Fruit fly (Drosophila melanogaster) whole organism, embryonic: ENCODE results near the gene Tet.

ENCODE experiments used
- Awh ChIP-seq: fragments of 200-800 bp; sonication (Bioruptor generic); IDR thresholded peaks from 2 replicates; pipeline ENCODE4, ENCODE4 v1.3.6; 2022; ENCODE audit warnings: missing biosample characterization, missing genetic modification characterization
- C15 ChIP-seq: fragments of 200-800 bp; sonication (Bioruptor generic); IDR thresholded peaks from 3 replicates; pipeline ENCODE4 v1.3.6; 2022; ENCODE audit warnings: missing biosample characterization, missing genetic modification characterization
- CG16779 ChIP-seq: fragments of 200-800 bp; sonication (Bioruptor generic); IDR thresholded peaks from 2 replicates; pipeline ENCODE4 v1.3.6; 2022; ENCODE audit warnings: missing biosample characterization, missing genetic modification characterization
- h ChIP-seq: fragments of >200 bp; optimal IDR thresholded peaks from 2 replicates; lab custom pipeline; 2017
- kni ChIP-seq: fragments of 200-800 bp; sonication (Bioruptor generic); optimal IDR thresholded peaks from 3 replicates; lab custom pipeline; 2017; ENCODE audit warnings: mild to moderate bottlenecking, missing biosample characterization, missing genetic modification reagents, missing genetic modification characterization
- shn ChIP-seq: fragments of 200-800 bp; sonication (Bioruptor generic); optimal IDR thresholded peaks from 3 replicates; lab custom pipeline; 2016; ENCODE audit warnings: missing biosample characterization, missing genetic modification characterization

DNA sequence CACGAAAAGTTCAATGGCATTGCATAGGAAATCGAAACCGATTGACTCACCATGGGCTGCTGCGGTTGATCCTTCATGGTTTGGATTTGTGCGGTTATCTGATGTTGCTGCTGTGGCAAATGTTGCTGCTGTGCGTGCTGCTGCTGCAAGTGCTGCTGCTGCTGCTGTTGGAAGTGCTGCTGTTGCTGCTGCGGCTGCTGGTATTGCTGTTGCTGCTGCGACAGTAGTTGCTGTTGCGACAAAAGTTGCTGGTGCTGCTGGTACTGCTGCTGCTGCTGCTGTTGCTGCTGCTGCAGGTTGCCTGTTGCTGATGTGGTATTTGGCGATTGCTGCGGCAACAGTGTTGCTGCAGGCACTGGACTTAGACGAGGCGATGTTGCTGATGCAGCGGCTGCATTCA, 82.7 kb downstream of the Tet start:
- TF ChIP-seq CG16779 (GFP tag; lab: Robert Waterston, UW) = no peak
- TF ChIP-seq C15 (GFP tag; lab: Robert Waterston, UW) = no peak
- TF ChIP-seq h (lab: Kevin White, UChicago) = no peak
- no peak for TF ChIP-seq Awh (GFP tag; lab: Robert Waterston, UW)
- TF ChIP-seq kni (GFP tag; lab: Kevin White, UChicago) = no peak
- TF ChIP-seq shn = no peak
